Fruit fly (Drosophila melanogaster) whole organism, embryonic: ENCODE results near the gene CG31076.
A peak's percentile ranks its signal among the peaks of the same experiment; 100 is the strongest.

Experiments used
- CG10654 ChIP-seq: fragments of 200-800 bp; sonication (Bioruptor generic); optimal IDR thresholded peaks from 2 replicates; lab custom pipeline; 2016; ENCODE audit warnings: missing biosample characterization, missing genetic modification characterization
- CG10959 ChIP-seq: fragments of 200-800 bp; sonication (Bioruptor generic); IDR thresholded peaks from 2 replicates; pipeline ENCODE4 v1.3.6; 2022; ENCODE audit warnings: missing biosample characterization, missing genetic modification characterization
- CG11093 ChIP-seq: fragments of 200-800 bp; sonication (Bioruptor generic); IDR thresholded peaks from 3 replicates; pipeline ENCODE4 v1.3.6; 2022; ENCODE audit warnings: missing biosample characterization, missing genetic modification characterization
- CG11696 ChIP-seq: fragments of 200-800 bp; sonication (Bioruptor generic); IDR thresholded peaks from 2 replicates; pipeline ENCODE4 v1.3.6; 2022; ENCODE audit warnings: missing biosample characterization, missing genetic modification characterization
- CG1233 ChIP-seq: fragments of 200-800 bp; sonication (Bioruptor generic); optimal IDR thresholded peaks from 4 replicates; lab custom pipeline; 2018; ENCODE audit warnings: missing biosample characterization, mild to moderate bottlenecking, missing genetic modification characterization
- CG12769 ChIP-seq: fragments of 200-800 bp; sonication (Bioruptor generic); optimal IDR thresholded peaks from 2 replicates; lab custom pipeline; 2019; ENCODE audit warnings: missing biosample characterization, mild to moderate bottlenecking, missing genetic modification characterization, moderate library complexity
- CG13775 ChIP-seq: fragments of 200-800 bp; sonication (Bioruptor generic); optimal IDR thresholded peaks from 3 replicates; lab custom pipeline; 2017; ENCODE audit warnings: missing biosample characterization, mild to moderate bottlenecking, missing genetic modification characterization
- CG17612 ChIP-seq: fragments of 200-800 bp; sonication (Bioruptor generic); IDR thresholded peaks from 2 replicates; pipeline ENCODE4 v1.3.6; 2022; ENCODE audit warnings: missing biosample characterization, missing genetic modification characterization
- CG17802 ChIP-seq: fragments of 200-800 bp; sonication (Bioruptor generic); optimal IDR thresholded peaks from 2 replicates; lab custom pipeline; 2018; ENCODE audit warnings: missing biosample characterization, mild to moderate bottlenecking, missing genetic modification characterization, moderate library complexity
- CG1792 ChIP-seq: fragments of 200-800 bp; sonication (Bioruptor generic); optimal IDR thresholded peaks from 2 replicates; lab custom pipeline; 2016; ENCODE audit warnings: missing biosample characterization, missing genetic modification characterization
- CG18599 ChIP-seq: fragments of 200-800 bp; sonication (Bioruptor generic); optimal IDR thresholded peaks from 3 replicates; lab custom pipeline; 2017; ENCODE audit warnings: missing biosample characterization, missing genetic modification characterization, mild to moderate bottlenecking, moderate library complexity, missing genetic modification reagents
- CG2202 ChIP-seq: fragments of 200-800 bp; sonication (Bioruptor generic); optimal IDR thresholded peaks from 2 replicates; lab custom pipeline; 2018; ENCODE audit warnings: missing biosample characterization, mild to moderate bottlenecking, missing genetic modification characterization
- CG2712 ChIP-seq: fragments of 200-800 bp; optimal IDR thresholded peaks from 3 replicates; lab custom pipeline; 2019; ENCODE audit warnings: missing biosample characterization, mild to moderate bottlenecking, missing genetic modification characterization, moderate library complexity
- CG33557 ChIP-seq: fragments of 200-800 bp; sonication (Bioruptor generic); optimal IDR thresholded peaks from 2 replicates; lab custom pipeline; 2019; ENCODE audit warnings: missing biosample characterization, mild to moderate bottlenecking, missing genetic modification characterization, moderate library complexity
- CG6654 ChIP-seq: fragments of 200-800 bp; sonication (Bioruptor generic); optimal IDR thresholded peaks from 2 replicates; lab custom pipeline; 2017; ENCODE audit warnings: missing biosample characterization, mild to moderate bottlenecking, missing genetic modification characterization
- CG7987 ChIP-seq: fragments of 200-800 bp; sonication (Bioruptor generic); optimal IDR thresholded peaks from 2 replicates; lab custom pipeline; 2018; ENCODE audit warnings: missing biosample characterization, mild to moderate bottlenecking, missing genetic modification characterization, moderate library complexity
- CG8290 ChIP-seq, 3 experiments: fragments of 200-800 bp; sonication (Bioruptor generic); optimal IDR thresholded peaks; 2 replicates each; lab custom pipeline; 2016 to 2019; ENCODE audit warnings: missing biosample characterization in 3 of 3, missing genetic modification characterization in 3 of 3, mild to moderate bottlenecking in 2 of 3, moderate library complexity in 1 of 3
- CG8765 ChIP-seq: fragments of 200-800 bp; sonication (Bioruptor generic); IDR thresholded peaks from 2 replicates; pipeline ENCODE4 v1.3.6; 2022; ENCODE audit warnings: missing biosample characterization, missing genetic modification characterization
- CG8924 ChIP-seq: fragments of 200-800 bp; optimal IDR thresholded peaks from 3 replicates; lab custom pipeline; 2019; ENCODE audit warnings: missing biosample characterization, mild to moderate bottlenecking, missing genetic modification characterization, moderate library complexity
- Chrac-16 ChIP-seq: fragments of 200-800 bp; sonication (Bioruptor generic); optimal IDR thresholded peaks from 3 replicates; lab custom pipeline; 2016; ENCODE audit warnings: missing biosample characterization, missing genetic modification characterization
- CoRest ChIP-seq: fragments of 200-800 bp; sonication (Bioruptor generic); optimal IDR thresholded peaks from 3 replicates; lab custom pipeline; 2018; ENCODE audit warnings: missing biosample characterization, mild to moderate bottlenecking, missing genetic modification characterization, moderate library complexity
- Deaf1 ChIP-seq: fragments of 200-800 bp; optimal IDR thresholded peaks from 3 replicates; lab custom pipeline; 2019; ENCODE audit warnings: missing biosample characterization, mild to moderate bottlenecking, missing genetic modification characterization, moderate library complexity
- HLH54F ChIP-seq: fragments of 200-800 bp; sonication (Bioruptor generic); optimal IDR thresholded peaks from 3 replicates; lab custom pipeline; 2016; ENCODE audit warnings: missing biosample characterization, missing genetic modification characterization
- Hmr ChIP-seq: fragments of 200-800 bp; sonication (Bioruptor generic); optimal IDR thresholded peaks from 3 replicates; lab custom pipeline; 2017; ENCODE audit warnings: mild to moderate bottlenecking, missing biosample characterization, missing genetic modification reagents, missing genetic modification characterization
- MTF-1 ChIP-seq: fragments of 200-800 bp; sonication (Bioruptor generic); optimal IDR thresholded peaks from 2 replicates; lab custom pipeline; 2018; ENCODE audit warnings: missing biosample characterization, mild to moderate bottlenecking, missing genetic modification characterization, borderline replicate concordance
- NFAT ChIP-seq: fragments of 200-800 bp; sonication (Bioruptor generic); IDR thresholded peaks from 2 replicates; pipeline ENCODE4 v1.3.6; 2022; ENCODE audit warnings: missing biosample characterization, missing genetic modification characterization
- PHDP ChIP-seq: fragments of 200-800 bp; sonication (Bioruptor generic); optimal IDR thresholded peaks from 3 replicates; lab custom pipeline; 2018; ENCODE audit warnings: missing biosample characterization, mild to moderate bottlenecking, missing genetic modification characterization, moderate library complexity
- Ptx1 ChIP-seq: fragments of 200-800 bp; sonication (Bioruptor generic); IDR thresholded peaks from 2 replicates; pipeline ENCODE4 v1.3.6; 2022; ENCODE audit warnings: missing biosample characterization, missing genetic modification characterization
- Side ChIP-seq: fragments of 200-800 bp; sonication (Bioruptor generic); optimal IDR thresholded peaks from 2 replicates; lab custom pipeline; 2016; ENCODE audit warnings: missing biosample characterization, missing genetic modification characterization
- Spps ChIP-seq: fragments of 200-800 bp; sonication (Bioruptor generic); optimal IDR thresholded peaks from 2 replicates; lab custom pipeline; 2018; ENCODE audit warnings: missing biosample characterization, mild to moderate bottlenecking, missing genetic modification characterization
- ac ChIP-seq: fragments of 200-800 bp; sonication (Bioruptor generic); optimal IDR thresholded peaks from 3 replicates; lab custom pipeline; 2017; ENCODE audit warnings: missing biosample characterization, mild to moderate bottlenecking, missing genetic modification characterization
- bowl ChIP-seq: fragments of 200-800 bp; sonication (Bioruptor generic); IDR thresholded peaks from 2 replicates; pipeline ENCODE4 v1.3.6; 2022; ENCODE audit warnings: missing biosample characterization, missing genetic modification characterization
- br ChIP-seq: fragments of >200 bp; optimal IDR thresholded peaks from 2 replicates; lab custom pipeline; 2017
- chif ChIP-seq, 2 experiments: fragments of 200-800 bp; sonication (Bioruptor generic); optimal IDR thresholded peaks; 3 replicates each; lab custom pipeline; 2016; ENCODE audit warnings: missing biosample characterization in 2 of 2, missing genetic modification characterization in 2 of 2
- danr ChIP-seq: fragments of 200-800 bp; sonication (Bioruptor generic); IDR thresholded peaks from 2 replicates; pipeline ENCODE4 v1.3.6; 2022; ENCODE audit warnings: missing biosample characterization, missing genetic modification characterization
- fu2 ChIP-seq: fragments of 200-800 bp; sonication (Bioruptor generic); optimal IDR thresholded peaks from 2 replicates; lab custom pipeline; 2016; ENCODE audit warnings: missing biosample characterization, missing genetic modification characterization
- gro ChIP-seq: fragments of 200-800 bp; sonication (Bioruptor generic); optimal IDR thresholded peaks from 2 replicates; lab custom pipeline; 2016; ENCODE audit warnings: missing biosample characterization, missing genetic modification characterization
- ham ChIP-seq: fragments of 200-800 bp; sonication (Bioruptor generic); IDR thresholded peaks from 2 replicates; pipeline ENCODE4 v1.3.6; 2022; ENCODE audit warnings: missing biosample characterization, missing genetic modification characterization
- hth ChIP-seq: fragments of >200 bp; optimal IDR thresholded peaks from 2 replicates; lab custom pipeline; 2017; ENCODE audit warnings: inconsistent platforms
- insv ChIP-seq, 2 experiments: fragments of 200-800 bp; sonication (Bioruptor generic); optimal IDR thresholded peaks; 3 replicates each; lab custom pipeline; 2016 to 2018; ENCODE audit warnings: missing biosample characterization in 2 of 2, missing genetic modification characterization in 2 of 2
- mam ChIP-seq: fragments of 200-800 bp; sonication (Bioruptor generic); optimal IDR thresholded peaks from 3 replicates; lab custom pipeline; 2016; ENCODE audit warnings: missing biosample characterization, missing genetic modification characterization
- mirr ChIP-seq: fragments of 200-800 bp; sonication (Bioruptor generic); optimal IDR thresholded peaks from 3 replicates; lab custom pipeline; 2018; ENCODE audit warnings: missing biosample characterization, mild to moderate bottlenecking, missing genetic modification characterization
- nau ChIP-seq: fragments of 200-800 bp; sonication (Bioruptor generic); optimal IDR thresholded peaks from 3 replicates; lab custom pipeline; 2017; ENCODE audit warnings: missing biosample characterization, mild to moderate bottlenecking, missing genetic modification characterization, missing genetic modification reagents
- nom ChIP-seq: fragments of 200-800 bp; sonication (Bioruptor generic); optimal IDR thresholded peaks from 2 replicates; lab custom pipeline; 2017; ENCODE audit warnings: missing biosample characterization, missing genetic modification characterization, mild to moderate bottlenecking, moderate library complexity, missing genetic modification reagents
- oc ChIP-seq: fragments of 200-800 bp; sonication (Bioruptor generic); optimal IDR thresholded peaks from 2 replicates; lab custom pipeline; 2018; ENCODE audit warnings: missing biosample characterization, mild to moderate bottlenecking, missing genetic modification characterization, moderate library complexity
- salm ChIP-seq: fragments of 200-800 bp; sonication (Bioruptor generic); optimal IDR thresholded peaks from 2 replicates; lab custom pipeline; 2018; ENCODE audit warnings: missing biosample characterization, mild to moderate bottlenecking, missing genetic modification characterization
- slbo ChIP-seq: fragments of 200-800 bp; sonication (Bioruptor generic); IDR thresholded peaks from 2 replicates; pipeline ENCODE4 v1.3.6; 2022; ENCODE audit warnings: missing biosample characterization, missing genetic modification characterization
- slp2 ChIP-seq: fragments of 200-800 bp; sonication (Bioruptor generic); optimal IDR thresholded peaks from 2 replicates; lab custom pipeline; 2016; ENCODE audit warnings: missing biosample characterization, missing genetic modification characterization
- stwl ChIP-seq: fragments of 200-800 bp; sonication (Bioruptor generic); optimal IDR thresholded peaks from 3 replicates; lab custom pipeline; 2018; ENCODE audit warnings: missing biosample characterization, mild to moderate bottlenecking, missing genetic modification characterization, moderate library complexity
- tup ChIP-seq: fragments of 200-800 bp; sonication (Bioruptor generic); optimal IDR thresholded peaks from 2 replicates; lab custom pipeline; 2016; ENCODE audit warnings: missing biosample characterization, mild to moderate bottlenecking, missing genetic modification characterization, moderate library complexity
- vfl ChIP-seq: fragments of 200-800 bp; sonication (Bioruptor generic); optimal IDR thresholded peaks from 2 replicates; lab custom pipeline; 2016; ENCODE audit warnings: missing biosample characterization, missing genetic modification characterization

CG31076 gene

dm6 chr3R:26989802-26990509 is at the start of gene CG31076 (continued):
- no peak for TF ChIP-seq CG7987 (GFP tag; lab: Kevin White, UChicago)
- TF ChIP-seq danr (GFP tag; lab: Robert Waterston, UW), result no peak
- peak; percentile 49 for TF ChIP-seq Ptx1 (GFP tag; lab: Robert Waterston, UW)
- TF ChIP-seq nau, result peak; percentile 43
- TF ChIP-seq CG2202 (tag; lab: Kevin White, UChicago), result no peak
- TF ChIP-seq gro (GFP tag; lab: Kevin White, UChicago), result no peak
- TF ChIP-seq Hmr (GFP tag; lab: Kevin White, UChicago), result peak; percentile 18
- TF ChIP-seq HLH54F, result no peak
- peak; percentile 15 for TF ChIP-seq CG12769 (tag; lab: Kevin White, UChicago)
- TF ChIP-seq nom (GFP tag; lab: Kevin White, UChicago), result no peak
- no peak for TF ChIP-seq stwl (tag; lab: Kevin White, UChicago)
- no peak for TF ChIP-seq mirr (GFP tag; lab: Kevin White, UChicago)
- no peak for TF ChIP-seq Chrac-16 (GFP tag; lab: Kevin White, UChicago)
- TF ChIP-seq Spps, result no peak
- TF ChIP-seq CG1233 (GFP tag; lab: Kevin White, UChicago), result no peak
- TF ChIP-seq mam (GFP tag; lab: Kevin White, UChicago), result peak; percentile 9
- no peak for TF ChIP-seq CG10959 (GFP tag; lab: Robert Waterston, UW)
- TF ChIP-seq CG8924 (tag; lab: Kevin White, UChicago), result no peak
- TF ChIP-seq br (lab: Kevin White, UChicago), result no peak
- TF ChIP-seq CG13775, result no peak
- no peak for TF ChIP-seq CG17802
- no peak for TF ChIP-seq fu2
- TF ChIP-seq MTF-1, result no peak
- no peak for TF ChIP-seq PHDP
- TF ChIP-seq ham (GFP tag; lab: Robert Waterston, UW), result no peak
- TF ChIP-seq CG8290 (GFP tag; optimal IDR thresholded peaks at IDR 0.05; lab: Kevin White, UChicago), result no peak
- no peak for TF ChIP-seq CG8290 (tag; optimal IDR thresholded peaks at IDR 0.05; lab: Kevin White, UChicago)
- TF ChIP-seq CG8765 (GFP tag; lab: Robert Waterston, UW), result no peak
- peak; percentile 34 for TF ChIP-seq Deaf1 (tag; lab: Kevin White, UChicago)
- TF ChIP-seq chif (GFP tag; optimal IDR thresholded peaks at IDR 0.05; lab: Kevin White, UChicago), result no peak
- TF ChIP-seq ac (GFP tag; lab: Kevin White, UChicago), result no peak
- no peak for TF ChIP-seq slbo
- no peak for TF ChIP-seq hth
- no peak for TF ChIP-seq CG10654
- no peak for TF ChIP-seq CG17612
- no peak for TF ChIP-seq Side (GFP tag; lab: Kevin White, UChicago)
- TF ChIP-seq CG2712 (tag; lab: Kevin White, UChicago), result no peak
- no peak for TF ChIP-seq salm (tag; lab: Kevin White, UChicago)
- no peak for TF ChIP-seq CG11093 (GFP tag; lab: Robert Waterston, UW)
- TF ChIP-seq CoRest (tag; lab: Kevin White, UChicago), result peak; percentile 35
- TF ChIP-seq CG1792, result no peak
- no peak for TF ChIP-seq tup
- no peak for TF ChIP-seq CG6654
- peak; percentile 41 for TF ChIP-seq CG18599 (GFP tag; lab: Kevin White, UChicago)
- no peak for TF ChIP-seq NFAT (GFP tag; lab: Robert Waterston, UW)
- TF ChIP-seq slp2, result no peak
- no peak for TF ChIP-seq bowl (GFP tag; lab: Robert Waterston, UW)
- TF ChIP-seq insv (GFP tag; optimal IDR thresholded peaks at IDR 0.05; lab: Kevin White, UChicago), result no peak
- TF ChIP-seq oc (tag; lab: Kevin White, UChicago), result no peak
- TF ChIP-seq CG33557, result no peak
- no peak for TF ChIP-seq vfl
- no peak for TF ChIP-seq CG11696 (GFP tag; lab: Robert Waterston, UW)
